Worm (Caenorhabditis elegans) whole organism, midembryonic: ENCODE measurements around the gene F44F4.15.

Experiments
- T22C8.4 ChIP-seq: fragments of 200-800 bp; sonication (Bioruptor generic); IDR thresholded peaks from 2 replicates; pipeline ENCODE4 v1.3.6; 2022; ENCODE audit warnings: missing genetic modification characterization, missing compliant biosample characterization
- flt-1 ChIP-seq: fragments of 200-800 bp; sonication (Bioruptor generic); IDR thresholded peaks from 2 replicates; pipeline ENCODE4 v1.3.6; 2022; ENCODE audit warnings: missing genetic modification characterization, missing compliant biosample characterization
- klf-2 ChIP-seq: fragments of 200-800 bp; sonication (Bioruptor generic); conservative IDR thresholded peaks from 2 replicates; pipeline ENCODE4 v1.3.6; 2022; ENCODE audit warnings: missing genetic modification reagents, missing genetic modification characterization, missing compliant biosample characterization
- med-1 ChIP-seq: sonication (generic microtip); optimal IDR thresholded peaks from 2 replicates; lab custom pipeline; 2017; ENCODE audit warnings: missing genetic modification characterization, mild to moderate bottlenecking, missing compliant biosample characterization, antibody characterized with exemption, missing genetic modification reagents; ENCODE audit not compliant: insufficient read depth
- ref-1 ChIP-seq: fragments of 200-800 bp; sonication (Bioruptor generic); conservative IDR thresholded peaks from 2 replicates; pipeline ENCODE4 v1.3.6; 2022; ENCODE audit warnings: missing genetic modification reagents, missing genetic modification characterization, missing compliant biosample characterization
- tab-1 ChIP-seq: fragments of 200-800 bp; sonication (Bioruptor generic); IDR thresholded peaks from 2 replicates; pipeline ENCODE4 v1.3.6; 2022; ENCODE audit warnings: missing genetic modification characterization, missing compliant biosample characterization
- ztf-23 ChIP-seq: fragments of 200-800 bp; sonication (Bioruptor generic); IDR thresholded peaks from 2 replicates; pipeline ENCODE4 v1.3.6; 2022; ENCODE audit warnings: missing genetic modification reagents, missing genetic modification characterization, missing compliant biosample characterization

DNA sequence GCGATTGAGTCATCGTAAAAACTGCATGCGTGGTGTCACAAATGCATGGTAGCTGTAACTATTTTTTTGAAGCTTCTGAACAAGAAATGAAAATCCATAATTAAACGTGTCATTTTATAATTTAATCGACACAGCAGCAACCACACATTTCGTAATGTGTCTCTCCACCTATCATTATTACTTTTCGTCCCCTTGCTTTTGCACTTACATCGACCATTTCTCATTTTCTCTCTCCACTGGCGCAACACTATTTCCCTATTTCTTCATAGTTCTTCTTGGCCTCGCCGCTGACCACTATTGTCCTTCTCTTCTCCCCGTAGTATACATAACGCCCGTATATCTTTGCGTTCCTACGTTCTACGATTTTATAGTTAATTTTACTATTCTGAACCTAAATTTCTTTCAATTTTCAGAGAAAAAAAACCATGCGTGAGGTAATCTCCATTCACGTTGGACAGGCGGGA, 3.9 kb downstream of the F44F4.15 start, which contains the start of gene tba-4:
- TF ChIP-seq ztf-23 (GFP tag; lab: Robert Waterston, UW) (no peak), flt-1 (GFP tag; lab: Robert Waterston, UW) (no peak), med-1 (no peak), ref-1 (GFP tag; lab: Robert Waterston, UW) (no peak), klf-2 (GFP tag; lab: Robert Waterston, UW) (no peak), tab-1 (GFP tag; lab: Robert Waterston, UW) (no peak), T22C8.4 (GFP tag; lab: Robert Waterston, UW) (no peak)
